Worm (Caenorhabditis elegans): Measurements from ENCODE around the gene T26H5.4.

DNA sequence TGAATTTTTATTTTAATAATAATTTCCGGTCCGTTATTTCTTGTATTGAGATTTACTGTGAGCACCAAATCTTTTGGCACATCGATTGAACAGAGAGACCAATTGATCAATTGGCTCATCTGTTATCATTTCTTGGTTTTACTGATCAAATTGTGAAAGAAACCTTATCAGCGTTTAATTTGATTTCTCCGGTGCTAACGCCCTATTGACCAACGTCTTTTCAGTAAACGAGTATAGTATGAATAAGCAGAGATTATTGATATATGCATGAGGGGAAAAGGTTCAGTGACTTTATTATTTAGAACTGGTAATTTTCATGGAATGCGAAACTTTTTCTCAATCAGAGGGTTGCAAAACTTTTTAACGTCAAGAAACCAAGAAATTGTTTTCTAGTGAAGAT, 30.6 kb upstream of the T26H5.4 start:
- TF ChIP-seq ama-1 (optimal IDR thresholded peaks at IDR 0.05) (no peak), ama-1 (GFP tag; optimal IDR thresholded peaks at IDR 0.05) (no peak), nhr-90 (tag; optimal IDR thresholded peaks at IDR 0.05) (no peak), dox-1 (GFP tag; IDR thresholded peaks at IDR 0.05) (no peak), nfya-1 (tag; optimal IDR thresholded peaks at IDR 0.05; ENCODE audit: borderline replicate concordance, insufficient read depth) (no peak), Y53G8AR.9 (GFP tag; conservative IDR thresholded peaks at IDR 0.05) (no peak), egl-44 (GFP tag; IDR thresholded peaks at IDR 0.05) (no peak), ztf-3 (GFP tag; optimal IDR thresholded peaks at IDR 0.05) (no peak), Y67H2A.10 (GFP tag; conservative IDR thresholded peaks at IDR 0.05) (no peak), pha-4 (tag; optimal IDR thresholded peaks at IDR 0.05) (no peak), tbp1 (GFP tag; optimal IDR thresholded peaks at IDR 0.05) (no peak), aptf-2 (GFP tag; conservative IDR thresholded peaks at IDR 0.05) (no peak), Y53F4B.3 (GFP tag; IDR thresholded peaks at IDR 0.05) (no peak), ceh-91 (GFP tag; IDR thresholded peaks at IDR 0.05) (no peak)
